Fruit fly (Drosophila melanogaster) S2 (cell line): ENCODE results near the gene orb2.

Experiments
- CG8478 ChIP-seq: fragments of >200 bp; optimal IDR thresholded peaks from 2 replicates; lab custom pipeline; 2018
- CTCF ChIP-seq, 2 experiments: fragments of >200 bp; optimal IDR thresholded peaks; 2 replicates each; lab custom pipeline; 2018

- TF ChIP-seq CTCF (optimal IDR thresholded peaks at IDR 0.05; lab: Kevin White, UChicago) (no peak), CG8478 (lab: Kevin White, UChicago) (no peak)
Observed at dm6 chr3L:8955199-8955598, 936 bp upstream of the orb2 start.
